Worm (Caenorhabditis elegans) whole organism, dauer: ENCODE measurements around the gene mel-28.
"Not testable (repeated sequence)": the region's sequence is repeated elsewhere in the genome, so short reads cannot be mapped to it uniquely, and the experiment has no call there.

Experiments
- unc-62 ChIP-seq: sonication (generic microtip); optimal IDR thresholded peaks from 2 replicates; lab custom pipeline; 2017; ENCODE audit warnings: missing biosample characterization, missing genetic modification reagents, missing genetic modification characterization

Gene mel-28

ce11 chrIII:4781937-4782576 is 3.8 kb upstream of the mel-28 start, which contains the start of the genes gex-5 and C38D4.10:
Gene gex-5, minus strand, starts transcription at chrIII:4781987.
Gene C38D4.10, plus strand, starts transcription at chrIII:4782526.
- TF ChIP-seq unc-62 = not testable (repeated sequence)

DNA sequence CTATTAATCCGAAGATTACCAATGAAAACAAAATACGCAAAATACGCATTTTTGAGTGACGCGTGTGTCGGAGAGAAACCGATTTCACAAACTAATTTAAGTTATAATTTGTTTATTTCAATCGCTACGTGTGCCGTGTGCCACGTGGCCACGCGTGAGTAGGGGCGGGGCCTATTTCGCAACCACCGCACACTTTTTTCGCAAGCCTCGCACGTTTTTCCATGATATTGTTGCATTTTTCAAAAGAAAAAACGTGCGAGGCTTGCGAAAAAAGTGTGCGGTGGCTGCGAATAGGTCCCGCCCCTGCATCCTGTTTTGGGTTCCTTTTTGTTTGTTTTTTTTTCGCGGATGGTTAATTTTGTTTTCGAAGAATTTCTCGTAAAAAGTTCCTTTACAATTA is 749 bp upstream of the mel-28 start, which contains the start of gene enu-3.2:
Gene enu-3.2, minus strand, starts transcription at position 105 of the 400 bp plus-strand sequence.
- TF ChIP-seq unc-62 = not testable (repeated sequence)

DNA sequence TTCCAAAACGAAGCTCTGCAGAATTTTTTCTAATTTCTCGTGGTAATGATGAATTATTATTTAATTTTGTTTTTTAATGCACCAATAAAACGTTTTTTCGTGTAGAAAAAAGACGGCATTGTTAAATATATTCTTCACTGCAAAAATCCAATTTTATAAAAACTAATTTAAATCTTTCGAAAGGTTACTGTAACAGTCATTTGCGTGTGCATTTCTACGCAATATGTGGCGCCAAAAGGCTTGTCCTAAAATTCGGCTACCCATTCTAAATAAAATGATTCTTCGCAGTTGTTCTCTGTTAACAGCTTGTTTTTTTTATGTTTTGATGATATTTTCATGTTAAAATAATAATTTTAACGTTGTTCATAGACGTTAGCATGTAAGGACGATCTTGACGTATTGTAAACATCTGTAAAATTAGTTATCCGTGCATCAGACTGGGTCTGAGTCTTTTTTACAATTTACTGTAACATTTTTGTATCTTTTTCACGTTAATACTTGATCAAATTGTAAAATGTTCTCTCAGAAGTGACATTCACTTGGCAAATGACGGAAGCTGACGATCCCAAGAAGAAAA is 6.8 kb downstream of the mel-28 start, which contains the start of gene mip-1:
Gene mip-1, plus strand, starts transcription at position 527 of the 577 bp plus-strand sequence.
- TF ChIP-seq unc-62 = no peak

DNA sequence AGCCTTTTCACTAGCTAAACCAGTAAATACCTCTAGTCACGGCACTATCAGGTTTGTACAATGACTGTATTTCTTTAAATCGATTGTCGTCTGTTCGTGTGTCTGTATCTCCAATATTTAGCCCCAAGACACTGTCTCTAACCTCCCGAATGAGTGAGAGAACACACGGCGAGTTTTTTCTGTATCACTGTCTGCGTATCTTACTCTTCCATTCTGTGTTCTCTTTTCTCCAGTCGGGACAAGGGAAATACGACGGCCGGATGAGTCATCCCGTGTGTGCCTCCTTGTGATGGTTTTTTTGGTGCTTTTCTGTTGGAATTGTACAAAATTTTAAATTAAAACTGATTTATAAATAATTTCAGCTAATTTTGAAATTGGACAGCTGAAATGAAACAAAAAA is 10.2 kb downstream of the mel-28 start:
- no peak for TF ChIP-seq unc-62

- TF ChIP-seq unc-62 = no peak
Observed at ce11 chrIII:4796536-4796935, 10.7 kb downstream of the mel-28 start, which contains the start of gene tag-325. Gene tag-325, plus strand, starts transcription at chrIII:4796836.

DNA sequence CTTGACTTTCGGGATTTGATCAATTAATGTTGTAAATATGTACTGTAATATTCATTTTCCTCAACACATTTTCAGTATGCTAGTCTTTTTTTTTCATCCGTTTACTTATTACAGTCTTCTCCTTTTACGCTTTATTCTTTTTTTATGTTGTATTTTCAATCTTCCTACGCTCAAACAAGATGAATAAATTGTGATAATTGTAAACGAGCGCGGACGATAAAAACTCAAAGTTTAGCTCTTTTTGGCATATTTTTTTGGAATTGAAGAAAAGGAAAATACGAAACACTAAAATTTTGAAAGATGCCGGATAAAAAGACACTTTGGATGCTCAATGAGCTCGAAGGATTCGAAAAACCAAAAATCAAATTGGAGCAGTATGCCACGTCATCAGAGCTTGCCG is 16.8 kb downstream of the mel-28 start, which contains the start of gene metl-5:
Gene metl-5, plus strand, starts transcription at position 301 of the 400 bp plus-strand sequence.
- no peak for TF ChIP-seq unc-62

- TF ChIP-seq unc-62 = no peak
Observed at ce11 chrIII:4806345-4806744, 20.5 kb downstream of the mel-28 start.

DNA sequence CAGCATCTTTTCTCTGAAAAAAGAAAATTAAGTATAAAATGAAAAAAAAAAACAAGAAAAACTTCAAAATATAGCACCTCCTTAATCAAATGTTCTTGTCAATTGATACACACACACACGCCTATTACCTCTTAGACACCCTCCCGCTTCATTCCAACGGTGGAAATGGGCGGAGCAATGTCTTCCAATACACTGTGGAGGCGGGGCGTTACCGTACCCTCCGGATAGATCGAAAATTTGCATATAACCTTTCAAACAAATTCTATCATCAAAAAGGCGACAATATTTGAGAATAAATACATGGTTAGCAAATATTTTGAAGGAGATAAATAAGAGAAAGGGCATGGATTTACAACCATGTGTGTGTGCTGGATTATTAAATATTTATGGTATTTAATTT is 22.2 kb downstream of the mel-28 start:
- TF ChIP-seq unc-62 = no peak

ce11 chrIII:4809526-4810153 is 23.8 kb downstream of the mel-28 start, which contains the start of gene pal-1:
Gene pal-1, minus strand, starts transcription at chrIII:4809576.
- no peak for TF ChIP-seq unc-62

DNA sequence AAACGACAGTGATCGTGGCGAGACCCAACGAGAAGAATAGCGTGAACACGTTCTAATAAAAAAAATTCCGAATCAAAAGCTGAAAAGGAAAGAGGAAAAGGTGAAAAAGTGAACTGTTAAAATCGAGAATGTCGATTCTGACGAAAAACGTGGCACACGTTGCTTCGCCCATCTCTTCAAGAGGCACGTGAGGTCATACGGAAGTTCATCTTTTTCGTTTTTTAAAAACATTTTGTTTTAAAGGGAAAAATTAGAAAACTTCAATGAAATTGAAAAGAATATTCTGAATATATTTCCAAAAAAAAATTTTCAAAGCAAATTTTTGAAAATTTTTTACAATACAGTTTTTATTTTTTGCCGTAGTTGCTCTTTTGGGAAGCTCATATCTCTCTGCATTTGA is 25.3 kb downstream of the mel-28 start, which contains the start of gene C38D4.7:
Gene C38D4.7, minus strand, starts transcription at position 101 of the 400 bp plus-strand sequence.
- TF ChIP-seq unc-62 = no peak

- TF ChIP-seq unc-62 = no peak
Observed at ce11 chrIII:4814730-4815129, 28.9 kb downstream of the mel-28 start, which contains the start of gene arl-6. Gene arl-6, minus strand, starts transcription at chrIII:4814830.

DNA sequence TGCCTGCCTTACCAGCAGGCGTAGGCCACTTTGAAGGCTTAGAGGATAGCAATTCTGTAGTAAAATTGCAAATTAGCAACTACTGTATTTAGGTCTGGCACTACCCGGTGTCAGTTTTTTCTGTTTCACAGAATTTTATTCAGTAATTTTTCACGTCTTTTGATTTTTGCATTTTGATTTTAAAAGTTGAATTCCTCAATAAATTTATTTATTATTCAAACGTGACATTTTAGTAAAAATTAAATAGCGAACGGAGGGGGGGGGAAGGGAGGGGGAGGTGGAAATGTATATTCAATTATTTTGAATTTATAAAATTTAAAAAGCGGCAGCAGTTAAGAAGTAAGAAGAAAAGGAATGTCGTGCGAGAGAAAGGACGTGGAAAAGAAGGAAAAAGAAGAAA is 31.4 kb downstream of the mel-28 start, which contains the start of gene F26A1.4:
Gene F26A1.4, plus strand, starts transcription at position 301 of the 400 bp plus-strand sequence.
- TF ChIP-seq unc-62 = no peak

- no peak for TF ChIP-seq unc-62
Observed at ce11 chrIII:4819843-4820242, 34.0 kb downstream of the mel-28 start, which contains the start of gene F26A1.7. Gene F26A1.7, minus strand, starts transcription at chrIII:4819943.

DNA sequence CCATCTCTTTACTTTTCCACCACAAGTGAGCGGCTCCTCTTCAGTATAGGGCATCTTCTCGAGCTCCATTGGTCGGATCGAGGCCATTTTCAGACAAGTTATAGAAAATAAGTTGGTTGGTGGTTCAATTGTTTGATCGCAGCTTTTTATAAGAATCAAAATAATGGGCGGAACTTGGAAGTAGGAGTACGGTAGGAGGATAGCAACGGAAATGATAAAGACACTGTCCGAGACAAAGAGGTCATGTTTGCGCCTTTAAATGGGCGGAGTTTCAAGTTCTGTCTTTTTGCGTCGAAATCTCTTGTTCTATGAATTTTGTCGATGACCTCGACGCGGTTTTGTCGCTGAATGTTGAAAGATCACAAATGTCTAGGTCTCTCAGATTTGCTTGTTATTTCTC is 36.3 kb downstream of the mel-28 start, which contains the start of gene F26A1.8:
Gene F26A1.8, minus strand, starts transcription at position 101 of the 400 bp plus-strand sequence.
- no peak for TF ChIP-seq unc-62

ce11 chrIII:4826606-4827005 is 40.7 kb downstream of the mel-28 start, which contains the start of gene F26A1.3:
Gene F26A1.3, plus strand, starts transcription at chrIII:4826906.
- TF ChIP-seq unc-62 = no peak

DNA sequence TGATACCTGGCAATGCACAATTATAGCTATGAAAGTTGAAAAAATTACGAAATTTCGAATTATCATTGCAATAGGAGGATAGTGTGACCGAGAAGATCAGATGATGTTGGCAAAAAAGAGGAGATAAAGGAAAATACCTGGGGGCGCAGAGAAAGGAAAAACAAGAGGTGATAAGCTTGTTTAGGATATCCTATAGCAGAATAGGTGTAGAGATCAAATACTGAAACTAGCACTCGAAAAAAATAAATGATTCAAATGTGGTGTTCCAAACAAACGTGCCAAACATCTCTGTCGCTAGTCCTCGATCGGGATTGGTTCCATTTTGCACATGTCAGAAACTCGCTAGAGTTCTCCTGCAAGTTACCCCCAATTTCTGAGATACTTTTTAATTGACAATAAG is 43.6 kb downstream of the mel-28 start, which contains the start of gene F26A1.9:
Gene F26A1.9, minus strand, starts transcription at position 101 of the 400 bp plus-strand sequence.
- no peak for TF ChIP-seq unc-62

ce11 chrIII:4830207-4830606 is 44.3 kb downstream of the mel-28 start, which contains the start of gene nspd-9:
Gene nspd-9, minus strand, starts transcription at chrIII:4830307.
- no peak for TF ChIP-seq unc-62
